Fruit fly (Drosophila melanogaster) Kc167 (cell line): ENCODE measurements around the gene CG5466.

Source experiments
- Sin3A ChIP-seq: fragments of >200 bp; optimal IDR thresholded peaks from 2 replicates; lab custom pipeline; 2018; ENCODE audit warnings: missing external identifiers
- h ChIP-seq: fragments of >200 bp; optimal IDR thresholded peaks from 3 replicates; lab custom pipeline; 2018; ENCODE audit warnings: missing external identifiers
- ttk ChIP-seq: sonication (Bioruptor generic); optimal IDR thresholded peaks from 2 replicates; lab custom pipeline; 2017; ENCODE audit warnings: missing external identifiers

- no peak for TF ChIP-seq Sin3A (lab: Kevin White, UChicago)
- no peak for TF ChIP-seq h (lab: Kevin White, UChicago)
- no peak for TF ChIP-seq ttk (lab: Kevin White, UChicago)
Measured at dm6 chr3R:20659804-20660203, 42.1 kb downstream of the CG5466 start, which contains the start of gene Nep4.
